Worm (Caenorhabditis elegans) whole organism, midembryonic: ENCODE data around the gene xol-1.

ENCODE experiments used
- cog-1 ChIP-seq: sonication (generic microtip); optimal IDR thresholded peaks from 2 replicates; lab custom pipeline; 2016; ENCODE audit warnings: missing genetic modification characterization, missing compliant biosample characterization
- flt-1 ChIP-seq: fragments of 200-800 bp; sonication (Bioruptor generic); IDR thresholded peaks from 2 replicates; pipeline ENCODE4 v1.3.6; 2022; ENCODE audit warnings: missing genetic modification characterization, missing compliant biosample characterization
- klf-2 ChIP-seq: fragments of 200-800 bp; sonication (Bioruptor generic); conservative IDR thresholded peaks from 2 replicates; pipeline ENCODE4 v1.3.6; 2022; ENCODE audit warnings: missing genetic modification reagents, missing genetic modification characterization, missing compliant biosample characterization
- ref-1 ChIP-seq: fragments of 200-800 bp; sonication (Bioruptor generic); conservative IDR thresholded peaks from 2 replicates; pipeline ENCODE4 v1.3.6; 2022; ENCODE audit warnings: missing genetic modification reagents, missing genetic modification characterization, missing compliant biosample characterization
- tab-1 ChIP-seq: fragments of 200-800 bp; sonication (Bioruptor generic); IDR thresholded peaks from 2 replicates; pipeline ENCODE4 v1.3.6; 2022; ENCODE audit warnings: missing genetic modification characterization, missing compliant biosample characterization
- ztf-23 ChIP-seq: fragments of 200-800 bp; sonication (Bioruptor generic); IDR thresholded peaks from 2 replicates; pipeline ENCODE4 v1.3.6; 2022; ENCODE audit warnings: missing genetic modification reagents, missing genetic modification characterization, missing compliant biosample characterization
- ztf-29 ChIP-seq: fragments of 200-800 bp; sonication (Bioruptor generic); IDR thresholded peaks from 2 replicates; pipeline ENCODE4 v1.3.6; 2022; ENCODE audit warnings: missing genetic modification reagents, missing genetic modification characterization, missing compliant biosample characterization

- TF ChIP-seq tab-1 (GFP tag; lab: Robert Waterston, UW) (no peak), ztf-29 (GFP tag; lab: Robert Waterston, UW) (no peak), ztf-23 (GFP tag; lab: Robert Waterston, UW) (no peak), flt-1 (GFP tag; lab: Robert Waterston, UW) (no peak), klf-2 (GFP tag; lab: Robert Waterston, UW) (no peak), cog-1 (tag; lab: Kevin White, UChicago) (no peak), ref-1 (GFP tag; lab: Robert Waterston, UW) (no peak)
Measured at ce11 chrX:8018441-8018840, 22.7 kb upstream of the xol-1 start.
